Fruit fly (Drosophila melanogaster) Kc167 (cell line): ENCODE data around the gene CG9483.

ENCODE experiments used
- Myc ChIP-seq: fragments of >200 bp; optimal IDR thresholded peaks from 2 replicates; lab custom pipeline; 2017; ENCODE audit warnings: missing external identifiers
- Sin3A ChIP-seq: fragments of >200 bp; optimal IDR thresholded peaks from 2 replicates; lab custom pipeline; 2018; ENCODE audit warnings: missing external identifiers
- h ChIP-seq: fragments of >200 bp; optimal IDR thresholded peaks from 3 replicates; lab custom pipeline; 2018; ENCODE audit warnings: missing external identifiers
- insv ChIP-seq: fragments of >200 bp; optimal IDR thresholded peaks from 3 replicates; lab custom pipeline; 2018; ENCODE audit warnings: missing external identifiers
- psq ChIP-seq: fragments of >200 bp; optimal IDR thresholded peaks from 2 replicates; lab custom pipeline; 2017; ENCODE audit warnings: missing external identifiers
- ttk ChIP-seq: sonication (Bioruptor generic); optimal IDR thresholded peaks from 2 replicates; lab custom pipeline; 2017; ENCODE audit warnings: missing external identifiers

Gene CG9483

DNA sequence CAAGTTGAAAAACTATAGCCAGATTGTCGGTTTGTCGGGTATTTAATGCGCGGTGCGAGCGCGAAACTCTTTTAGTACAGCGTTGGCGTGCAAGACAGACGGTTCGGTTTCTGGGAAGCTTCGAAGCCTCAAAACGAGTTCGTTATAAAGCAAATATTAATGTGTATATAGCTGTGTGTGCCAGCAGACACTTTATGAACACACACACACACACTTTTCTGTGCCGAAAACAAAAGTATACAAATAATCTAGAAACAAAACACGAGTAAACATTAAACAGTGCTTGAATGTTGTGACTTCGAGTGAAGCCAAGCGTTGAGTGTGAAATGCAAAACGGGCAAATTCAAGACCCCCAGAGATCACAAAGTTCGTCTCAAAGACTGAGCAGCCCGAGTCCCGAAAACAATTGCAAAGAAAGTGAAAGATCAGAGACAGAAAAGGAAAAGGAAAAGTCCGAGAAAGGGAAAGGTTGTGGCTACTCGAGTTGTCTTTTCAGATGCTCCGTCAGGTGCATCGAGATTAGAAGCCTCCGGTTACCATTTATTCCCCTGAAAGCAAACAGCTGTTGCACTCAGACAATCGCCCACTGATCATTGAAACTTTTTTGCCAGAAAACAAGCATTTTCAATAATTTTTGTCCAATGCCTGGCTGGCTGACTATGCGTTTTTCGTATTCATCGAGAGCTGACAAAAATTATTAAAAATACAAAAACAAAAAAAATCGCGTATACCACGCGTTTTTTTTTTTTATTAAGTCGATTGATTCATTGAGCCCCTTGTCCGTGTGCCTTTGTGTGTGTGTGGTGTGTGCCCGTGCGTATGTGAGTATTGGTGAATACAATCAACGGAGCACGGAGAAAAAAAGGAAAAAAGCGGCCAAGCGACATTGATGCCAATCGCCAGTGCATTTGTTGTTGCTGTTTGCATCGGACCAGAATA is 32.4 kb downstream of the CG9483 start, which contains the start of gene CG34398:
TSS of gene CG34398 (plus strand) at position 73 of the 939 bp plus-strand sequence.
- TF ChIP-seq psq (no peak), Myc (no peak), Sin3A (no peak), insv (lab: Kevin White, UChicago) (no peak)

DNA sequence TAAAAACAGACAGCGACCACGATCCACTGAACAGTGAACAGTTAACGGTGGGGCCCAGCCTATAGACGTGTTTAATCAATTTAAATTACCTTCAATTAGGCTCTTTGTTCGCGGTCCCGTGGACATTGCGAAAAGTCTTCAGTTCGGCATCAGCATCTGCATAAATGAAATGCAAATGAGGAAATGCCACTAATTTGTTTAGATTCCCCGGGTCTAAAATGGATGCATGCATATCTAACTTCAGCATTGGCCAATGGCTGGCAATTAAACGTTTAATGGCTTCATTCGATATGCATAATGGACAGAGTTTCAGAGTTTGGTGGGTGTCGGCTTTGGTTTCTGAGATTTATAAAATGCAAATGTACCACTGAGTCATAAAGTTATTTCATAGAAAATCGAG is 35.3 kb downstream of the CG9483 start:
- no peak for TF ChIP-seq ttk
- no peak for TF ChIP-seq h (lab: Kevin White, UChicago)
- TF ChIP-seq Sin3A = no peak
- TF ChIP-seq Myc = no peak
- TF ChIP-seq insv (lab: Kevin White, UChicago) = no peak
- no peak for TF ChIP-seq psq

DNA sequence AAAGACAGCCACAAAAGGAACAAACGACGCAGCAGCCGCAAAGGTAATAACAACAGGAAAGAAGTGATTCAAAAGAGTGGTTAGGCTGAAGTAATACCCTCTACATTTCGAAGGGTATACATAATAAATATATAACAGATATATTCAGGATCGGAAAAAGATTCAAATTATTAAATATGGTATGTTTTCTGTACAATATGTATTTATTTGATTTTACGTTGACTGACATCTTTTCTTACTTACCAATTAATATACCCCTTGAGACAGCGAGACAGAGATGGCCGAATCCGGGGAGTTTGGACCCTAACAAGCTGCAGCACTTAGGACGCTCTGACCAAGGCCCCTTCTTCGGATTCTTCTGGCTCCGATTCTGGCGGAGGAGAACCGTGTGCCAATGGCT is 39.7 kb downstream of the CG9483 start:
- TF ChIP-seq Sin3A (no peak), h (lab: Kevin White, UChicago) (no peak), insv (lab: Kevin White, UChicago) (no peak), Myc (no peak), ttk (no peak), psq (no peak)

DNA sequence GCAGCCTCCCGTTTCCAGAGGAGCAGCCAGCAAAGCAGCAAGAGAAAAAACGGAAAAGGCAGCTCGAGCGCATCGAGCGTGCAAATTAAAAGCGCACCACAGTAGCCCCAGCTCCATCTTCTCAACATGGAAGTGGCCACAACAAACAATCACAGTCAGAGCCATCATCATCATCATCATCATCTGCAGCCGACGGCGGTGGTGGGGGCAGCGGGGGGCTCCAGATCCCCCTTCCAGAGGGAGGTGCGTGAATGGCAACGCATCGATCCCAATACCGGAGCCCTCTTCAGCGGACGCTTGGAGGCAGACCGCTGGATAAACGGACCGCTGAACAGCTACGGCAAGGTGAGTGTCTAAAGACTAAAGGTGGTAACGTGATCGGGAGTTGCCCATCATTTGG is 49.1 kb downstream of the CG9483 start:
- TF ChIP-seq Myc (no peak), ttk (no peak), h (lab: Kevin White, UChicago) (no peak), Sin3A (no peak), insv (lab: Kevin White, UChicago) (no peak), psq (no peak)
